Fruit fly (Drosophila melanogaster) whole organism, prepupa: ENCODE data around the gene psd.

Source experiments
- CG11762 ChIP-seq: fragments of 200-800 bp; sonication (Bioruptor generic); optimal IDR thresholded peaks from 3 replicates; lab custom pipeline; 2016; ENCODE audit warnings: missing biosample characterization, missing genetic modification characterization; ENCODE audit not compliant: insufficient read depth
- CG11902 ChIP-seq: fragments of 200-800 bp; sonication (Bioruptor generic); optimal IDR thresholded peaks from 3 replicates; lab custom pipeline; 2016; ENCODE audit warnings: missing biosample characterization, missing genetic modification characterization
- CG16779 ChIP-seq: fragments of 200-800 bp; sonication (Bioruptor generic); optimal IDR thresholded peaks from 3 replicates; lab custom pipeline; 2017; ENCODE audit warnings: missing biosample characterization, mild to moderate bottlenecking, missing genetic modification characterization
- CG32006 ChIP-seq: fragments of 200-800 bp; sonication (Bioruptor generic); optimal IDR thresholded peaks from 3 replicates; lab custom pipeline; 2017; ENCODE audit warnings: missing biosample characterization, mild to moderate bottlenecking, missing genetic modification characterization
- CG6854 ChIP-seq: fragments of 200-800 bp; sonication (Bioruptor generic); optimal IDR thresholded peaks from 2 replicates; lab custom pipeline; 2017; ENCODE audit warnings: missing biosample characterization, mild to moderate bottlenecking, missing genetic modification characterization
- Gug ChIP-seq: fragments of 200-800 bp; sonication (Bioruptor generic); IDR thresholded peaks from 2 replicates; pipeline ENCODE4 v1.3.6; 2022; ENCODE audit warnings: missing biosample characterization, missing genetic modification characterization
- Hr39 ChIP-seq: fragments of 200-800 bp; sonication (Bioruptor generic); optimal IDR thresholded peaks from 2 replicates; lab custom pipeline; 2016; ENCODE audit warnings: missing biosample characterization, missing genetic modification characterization
- Hr4 ChIP-seq: fragments of 200-800 bp; sonication (Bioruptor generic); optimal IDR thresholded peaks from 3 replicates; lab custom pipeline; 2016; ENCODE audit warnings: missing biosample characterization, missing genetic modification characterization
- Sox102F ChIP-seq: fragments of 200-800 bp; sonication (Bioruptor generic); optimal IDR thresholded peaks from 2 replicates; lab custom pipeline; 2016; ENCODE audit warnings: missing biosample characterization, mild to moderate bottlenecking, missing genetic modification characterization
- lz ChIP-seq: fragments of 200-800 bp; sonication (Bioruptor generic); optimal IDR thresholded peaks from 3 replicates; lab custom pipeline; 2016; ENCODE audit warnings: missing biosample characterization, missing genetic modification characterization

dm6 chr2L:5964211-5964610 lies 540 bp downstream of the psd start:
- TF ChIP-seq CG11762 (GFP tag; lab: Kevin White, UChicago) (no peak), CG16779 (tag; lab: Kevin White, UChicago) (no peak), Hr39 (GFP tag; lab: Kevin White, UChicago) (no peak), Sox102F (GFP tag; lab: Kevin White, UChicago) (no peak), Gug (GFP tag; lab: Robert Waterston, UW) (no peak), CG6854 (GFP tag; lab: Kevin White, UChicago) (no peak), CG11902 (GFP tag; lab: Kevin White, UChicago) (no peak), lz (no peak), CG32006 (no peak), Hr4 (GFP tag; lab: Kevin White, UChicago) (no peak)
